Worm (Caenorhabditis elegans) whole organism, L1 larva: ENCODE results near the gene K05F6.14.

Source experiments
- C04F5.9 ChIP-seq: sonication (generic microtip); optimal IDR thresholded peaks from 2 replicates; lab custom pipeline; 2016; ENCODE audit warnings: missing genetic modification characterization, missing compliant biosample characterization
- C16A3.4 ChIP-seq: fragments of 150-350 bp; optimal IDR thresholded peaks from 2 replicates; lab custom pipeline; 2014; ENCODE audit warnings: missing biosample characterization, missing genetic modification characterization
- C34B4.2 ChIP-seq: sonication (generic microtip); optimal IDR thresholded peaks from 2 replicates; lab custom pipeline; 2017; ENCODE audit warnings: mild to moderate bottlenecking, missing genetic modification characterization, missing compliant biosample characterization
- F16B12.6 ChIP-seq: fragments of 150-350 bp; optimal IDR thresholded peaks from 2 replicates; lab custom pipeline; 2014; ENCODE audit warnings: missing biosample characterization, missing genetic modification characterization
- aha-1 ChIP-seq: fragments of 150-350 bp; optimal IDR thresholded peaks from 2 replicates; lab custom pipeline; 2014; ENCODE audit warnings: missing biosample characterization, missing genetic modification characterization
- alr-1 ChIP-seq: fragments of 200-800 bp; sonication (Bioruptor generic); optimal IDR thresholded peaks from 2 replicates; lab custom pipeline; 2018; ENCODE audit warnings: borderline replicate concordance, mild to moderate bottlenecking, missing genetic modification characterization, missing compliant biosample characterization
- aly-2 ChIP-seq: fragments of 150-350 bp; optimal IDR thresholded peaks from 2 replicates; lab custom pipeline; 2014; ENCODE audit warnings: missing biosample characterization, missing genetic modification characterization
- ama-1 ChIP-seq: fragments of 150-350 bp; optimal IDR thresholded peaks from 2 replicates; lab custom pipeline; 2014
- ceh-63 ChIP-seq: fragments of 200-800 bp; sonication (Bioruptor generic); optimal IDR thresholded peaks from 2 replicates; lab custom pipeline; 2018; ENCODE audit warnings: mild to moderate bottlenecking, missing genetic modification characterization, missing compliant biosample characterization
- ces-1 ChIP-seq: fragments of 150-350 bp; optimal IDR thresholded peaks from 2 replicates; lab custom pipeline; 2014; ENCODE audit warnings: missing biosample characterization, missing genetic modification reagents, missing genetic modification characterization
- dpl-1 ChIP-seq, 3 experiments: fragments of 150-350 bp in 2 of 3; sonication (generic microtip) in 1 of 3; optimal IDR thresholded peaks; 2 replicates each; lab custom pipeline; 2014 to 2017; ENCODE audit warnings: missing biosample characterization in 3 of 3, missing genetic modification characterization in 3 of 3, missing genetic modification reagents in 3 of 3
- efl-1 ChIP-seq, 4 experiments: fragments of 150-350 bp; optimal IDR thresholded peaks in 3 of 4; peaks in 1 of 4; 1 replicate in 1 of 4; 2 replicates in 3 of 4; lab custom pipeline; 2014; ENCODE audit warnings: missing biosample characterization in 2 of 4, missing genetic modification characterization in 2 of 4, missing genetic modification reagents in 2 of 4
- egl-27 ChIP-seq, 2 experiments: fragments of 150-350 bp in 1 of 2; sonication (generic microtip); optimal IDR thresholded peaks; 3 replicates each; lab custom pipeline; 2017 to 2018; ENCODE audit warnings: missing biosample characterization in 2 of 2, missing genetic modification characterization in 2 of 2, missing genetic modification reagents in 2 of 2
- elt-2 ChIP-seq: sonication (generic microtip); optimal IDR thresholded peaks from 2 replicates; lab custom pipeline; 2016; ENCODE audit warnings: missing genetic modification characterization, mild to moderate bottlenecking, inconsistent platforms, missing compliant biosample characterization, missing genetic modification reagents
- elt-3 ChIP-seq, 6 experiments: fragments of 150-350 bp in 1 of 6; sonication (generic microtip); optimal IDR thresholded peaks; 2 replicates each; lab custom pipeline; 2017 to 2018; ENCODE audit warnings: missing biosample characterization in 6 of 6, missing genetic modification characterization in 6 of 6, inconsistent platforms in 1 of 6
- ets-5 ChIP-seq: fragments of 200-800 bp; sonication (Bioruptor generic); IDR thresholded peaks from 2 replicates; pipeline ENCODE4 v1.3.6; 2022; ENCODE audit warnings: missing genetic modification characterization, missing compliant biosample characterization
- fkh-4 ChIP-seq: sonication (generic microtip); optimal IDR thresholded peaks from 2 replicates; lab custom pipeline; 2016; ENCODE audit warnings: missing compliant biosample characterization, missing genetic modification characterization, borderline replicate concordance
- hlh-17 ChIP-seq: fragments of 200-800 bp; sonication (Bioruptor generic); optimal IDR thresholded peaks from 2 replicates; lab custom pipeline; 2018; ENCODE audit warnings: missing genetic modification characterization, mild to moderate bottlenecking, missing compliant biosample characterization, moderate library complexity, borderline replicate concordance
- hlh-4 ChIP-seq: sonication (generic microtip); optimal IDR thresholded peaks from 2 replicates; lab custom pipeline; 2016; ENCODE audit warnings: mild to moderate bottlenecking, missing genetic modification characterization, missing compliant biosample characterization
- lin-15B ChIP-seq: fragments of 150-350 bp; sonication (generic microtip); optimal IDR thresholded peaks from 3 replicates; lab custom pipeline; 2014; ENCODE audit warnings: missing biosample characterization, missing genetic modification characterization
- lir-3 ChIP-seq: sonication (generic microtip); optimal IDR thresholded peaks from 2 replicates; lab custom pipeline; 2016; ENCODE audit warnings: mild to moderate bottlenecking, missing genetic modification characterization, moderate library complexity, missing compliant biosample characterization; ENCODE audit not compliant: poor library complexity
- mab-9 ChIP-seq: fragments of 200-800 bp; sonication (Bioruptor generic); IDR thresholded peaks from 2 replicates; pipeline ENCODE4 v1.3.6; 2022; ENCODE audit warnings: missing genetic modification reagents, missing genetic modification characterization, missing compliant biosample characterization
- mdl-1 ChIP-seq, 2 experiments: fragments of 150-350 bp; optimal IDR thresholded peaks; 2 replicates each; lab custom pipeline; 2014 to 2017; ENCODE audit warnings: missing biosample characterization in 2 of 2, missing genetic modification characterization in 2 of 2, inconsistent platforms in 1 of 2
- mef-2 ChIP-seq: fragments of 150-350 bp; optimal IDR thresholded peaks from 2 replicates; lab custom pipeline; 2014; ENCODE audit warnings: missing biosample characterization, missing genetic modification characterization
- nhr-11 ChIP-seq: fragments of 150-350 bp; optimal IDR thresholded peaks from 2 replicates; lab custom pipeline; 2014; ENCODE audit warnings: missing biosample characterization, missing genetic modification characterization
- nhr-237 ChIP-seq: fragments of 150-350 bp; optimal IDR thresholded peaks from 2 replicates; lab custom pipeline; 2014; ENCODE audit warnings: missing biosample characterization, missing genetic modification characterization
- nhr-47 ChIP-seq: sonication (generic microtip); optimal IDR thresholded peaks from 2 replicates; lab custom pipeline; 2016; ENCODE audit warnings: mild to moderate bottlenecking, missing genetic modification characterization, moderate library complexity, missing compliant biosample characterization
- nhr-71 ChIP-seq: sonication (generic microtip); optimal IDR thresholded peaks from 2 replicates; lab custom pipeline; 2016; ENCODE audit warnings: mild to moderate bottlenecking, missing genetic modification characterization, moderate library complexity, missing compliant biosample characterization
- nhr-77 ChIP-seq: fragments of 150-350 bp; optimal IDR thresholded peaks from 2 replicates; lab custom pipeline; 2014; ENCODE audit warnings: missing biosample characterization, missing genetic modification characterization
- nhr-84 ChIP-seq: sonication (generic microtip); optimal IDR thresholded peaks from 2 replicates; lab custom pipeline; 2017; ENCODE audit warnings: missing biosample characterization, missing genetic modification characterization
- nhr-90 ChIP-seq: sonication (generic microtip); optimal IDR thresholded peaks from 2 replicates; lab custom pipeline; 2016; ENCODE audit warnings: mild to moderate bottlenecking, missing genetic modification characterization, missing compliant biosample characterization; ENCODE audit not compliant: poor library complexity
- pax-3 ChIP-seq: fragments of 200-800 bp; sonication (Bioruptor generic); optimal IDR thresholded peaks from 2 replicates; lab custom pipeline; 2018; ENCODE audit warnings: mild to moderate bottlenecking, missing genetic modification characterization, moderate library complexity, missing compliant biosample characterization
- rnt-1 ChIP-seq: sonication (generic microtip); optimal IDR thresholded peaks from 2 replicates; lab custom pipeline; 2016; ENCODE audit warnings: mild to moderate bottlenecking, missing genetic modification characterization, moderate library complexity, missing compliant biosample characterization
- snpc-4 ChIP-seq: fragments of 150-350 bp; optimal IDR thresholded peaks from 2 replicates; lab custom pipeline; 2014; ENCODE audit warnings: missing biosample characterization, missing genetic modification characterization
- sptf-1 ChIP-seq: fragments of 150-350 bp; optimal IDR thresholded peaks from 2 replicates; lab custom pipeline; 2014; ENCODE audit warnings: missing biosample characterization, missing genetic modification characterization
- sup-37 ChIP-seq: fragments of 200-800 bp; sonication (Bioruptor generic); optimal IDR thresholded peaks from 2 replicates; lab custom pipeline; 2018; ENCODE audit warnings: mild to moderate bottlenecking, missing genetic modification characterization, missing compliant biosample characterization
- tbx-2 ChIP-seq: sonication (generic microtip); optimal IDR thresholded peaks from 2 replicates; lab custom pipeline; 2016; ENCODE audit warnings: missing genetic modification characterization, missing compliant biosample characterization
- unc-130 ChIP-seq: fragments of 150-350 bp; optimal IDR thresholded peaks from 2 replicates; lab custom pipeline; 2017; ENCODE audit warnings: missing biosample characterization, missing genetic modification characterization, inconsistent platforms
- unc-86 ChIP-seq: sonication (generic microtip); optimal IDR thresholded peaks from 2 replicates; lab custom pipeline; 2016; ENCODE audit warnings: missing genetic modification characterization, missing compliant biosample characterization
- unc-98 ChIP-seq: fragments of 200-800 bp; sonication (Bioruptor generic); IDR thresholded peaks from 2 replicates; pipeline ENCODE4 v1.3.6; 2022; ENCODE audit warnings: missing genetic modification characterization, missing compliant biosample characterization
- vab-15 ChIP-seq: sonication (generic microtip); optimal IDR thresholded peaks from 2 replicates; lab custom pipeline; 2017; ENCODE audit warnings: missing genotype, mild to moderate bottlenecking, missing genetic modification characterization, missing compliant biosample characterization
- xbp-1 ChIP-seq: sonication (generic microtip); optimal IDR thresholded peaks from 2 replicates; lab custom pipeline; 2016; ENCODE audit warnings: missing genetic modification characterization, missing compliant biosample characterization
- zag-1 ChIP-seq: fragments of 150-350 bp; optimal IDR thresholded peaks from 2 replicates; lab custom pipeline; 2014; ENCODE audit warnings: missing biosample characterization, missing genetic modification characterization
- zip-4 ChIP-seq: fragments of 200-800 bp; sonication (Bioruptor generic); optimal IDR thresholded peaks from 2 replicates; lab custom pipeline; 2018; ENCODE audit warnings: mild to moderate bottlenecking, missing genetic modification characterization, moderate library complexity, missing compliant biosample characterization

The K05F6.14 gene

DNA sequence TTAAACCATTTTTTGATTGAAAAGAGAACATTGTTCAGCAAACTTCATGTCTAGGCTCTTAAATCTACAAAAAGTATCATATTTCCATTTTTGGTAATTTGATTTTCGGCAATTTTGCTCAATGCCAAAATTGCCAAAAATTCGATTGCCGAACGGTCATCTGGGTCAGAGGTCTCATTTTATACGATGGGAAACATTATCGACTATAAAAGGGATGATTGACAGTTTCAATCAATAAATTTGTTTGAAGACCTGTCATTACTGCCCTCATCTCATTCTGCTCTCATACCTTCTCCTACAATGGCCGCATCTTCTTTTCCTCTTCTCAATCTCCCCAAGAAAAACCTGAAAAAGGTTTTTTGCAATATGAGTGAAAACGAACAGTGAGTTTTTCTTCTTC, at the start of gene K05F6.14:
Gene K05F6.14 (plus strand): TSS at position 301 of the 400 bp plus-strand sequence.
- no peak for TF ChIP-seq unc-98 (GFP tag; lab: Robert Waterston, UW)
- no peak for TF ChIP-seq lin-15B

DNA sequence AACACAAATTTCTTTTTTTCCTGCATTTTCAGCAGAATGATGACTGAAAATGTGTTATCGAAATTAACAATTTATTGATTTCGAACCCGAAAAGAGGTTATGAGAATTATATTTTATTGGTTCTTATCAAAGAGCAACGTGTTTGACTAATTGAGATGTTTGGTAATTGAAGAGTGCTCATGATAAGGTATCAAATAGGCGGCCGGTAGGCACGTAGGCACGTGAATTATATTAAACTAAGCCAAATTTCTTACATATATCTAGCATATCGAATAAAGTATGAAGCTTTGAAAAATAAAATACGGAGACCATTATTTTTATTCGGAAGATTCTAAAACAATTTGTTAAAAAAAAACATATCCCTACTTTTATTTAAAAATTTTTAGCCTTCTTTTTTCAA, 44.6 kb upstream of the K05F6.14 start, which contains the start of gene math-45:
Gene math-45 (minus strand): TSS at position 101 of the 400 bp plus-strand sequence.
- TF ChIP-seq nhr-237 (no peak), nhr-84 (tag; lab: Kevin White, UChicago) (no peak), efl-1 (optimal IDR thresholded peaks at IDR 0.05; lab: Kevin White, UChicago) (no peak), efl-1 (GFP tag; optimal IDR thresholded peaks at IDR 0.05 in 1 of 2; lab: Kevin White, UChicago) (peak in 1 of 2 experiments; percentile 37), elt-2 (tag; lab: Kevin White, UChicago) (peak; percentile 8)

- no peak for TF ChIP-seq lir-3 (tag; lab: Kevin White, UChicago)
- TF ChIP-seq pax-3 (tag; lab: Kevin White, UChicago), result no peak
- TF ChIP-seq C04F5.9 (tag; lab: Kevin White, UChicago), result no peak
- no peak for TF ChIP-seq mab-9 (GFP tag; lab: Robert Waterston, UW)
- no peak for TF ChIP-seq tbx-2 (tag; lab: Kevin White, UChicago)
- no peak for TF ChIP-seq vab-15
- no peak for TF ChIP-seq elt-2 (tag; lab: Kevin White, UChicago)
- no peak for TF ChIP-seq mef-2 (tag; lab: Kevin White, UChicago)
- TF ChIP-seq nhr-77 (tag; lab: Kevin White, UChicago), result no peak
Measured at ce11 chrII:1518914-1519313, 43.0 kb upstream of the K05F6.14 start, which contains the start of gene Y51H7BR.8. Y51H7BR.8 (plus strand) TSS chrII:1519214.

DNA sequence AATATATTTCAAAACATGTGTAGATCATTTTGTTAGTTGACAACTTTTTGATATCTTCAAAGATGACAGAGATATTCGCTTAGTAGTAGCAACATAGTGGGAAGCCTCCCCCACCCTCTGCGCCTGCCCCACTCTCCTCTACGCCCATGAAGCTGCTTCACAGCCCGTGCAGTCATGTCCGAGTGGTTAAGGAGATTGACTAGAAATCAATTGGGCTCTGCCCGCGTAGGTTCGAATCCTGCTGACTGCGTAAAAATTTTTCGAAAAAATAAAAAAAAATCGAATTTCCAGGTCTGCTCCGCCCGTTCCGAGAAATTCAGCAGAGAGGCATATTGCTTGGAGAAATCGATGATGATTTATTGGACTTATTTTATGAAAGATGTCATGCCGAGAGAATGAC, 42.1 kb upstream of the K05F6.14 start:
- TF ChIP-seq zag-1 (tag; lab: Kevin White, UChicago) (no peak), xbp-1 (tag; lab: Kevin White, UChicago) (no peak), unc-86 (tag; lab: Kevin White, UChicago) (no peak), C16A3.4 (no peak), sup-37 (GFP tag; lab: Kevin White, UChicago) (no peak), ces-1 (no peak), nhr-11 (tag; lab: Kevin White, UChicago) (no peak), fkh-4 (tag; lab: Kevin White, UChicago) (no peak), tbx-2 (tag; lab: Kevin White, UChicago) (no peak), ets-5 (GFP tag; lab: Robert Waterston, UW) (no peak), ceh-63 (GFP tag; lab: Kevin White, UChicago) (no peak), hlh-17 (GFP tag; lab: Kevin White, UChicago) (no peak), dpl-1 (GFP tag; optimal IDR thresholded peaks at IDR 0.05; lab: Kevin White, UChicago) (peak in 1 of 3 experiments; percentile 20), unc-130 (tag; lab: Kevin White, UChicago) (no peak), nhr-71 (peak; percentile 35), lin-15B (no peak), nhr-47 (tag; lab: Kevin White, UChicago) (peak; percentile 37), hlh-4 (tag; lab: Kevin White, UChicago) (no peak), mef-2 (tag; lab: Kevin White, UChicago) (no peak), rnt-1 (tag; lab: Kevin White, UChicago) (no peak), mdl-1 (tag; optimal IDR thresholded peaks at IDR 0.05; lab: Kevin White, UChicago) (no peak), lir-3 (tag; lab: Kevin White, UChicago) (no peak), efl-1 (optimal IDR thresholded peaks at IDR 0.05; lab: Kevin White, UChicago) (peak; percentile 12 to 20), efl-1 (GFP tag; optimal IDR thresholded peaks at IDR 0.05 in 1 of 2; lab: Kevin White, UChicago) (peak in 1 of 2 experiments; percentile 89), aha-1 (tag; lab: Kevin White, UChicago) (no peak), zip-4 (GFP tag; lab: Kevin White, UChicago) (no peak), aly-2 (tag; lab: Kevin White, UChicago) (no peak), nhr-84 (tag; lab: Kevin White, UChicago) (no peak), snpc-4 (no peak), sptf-1 (tag; lab: Kevin White, UChicago) (no peak), elt-2 (tag; lab: Kevin White, UChicago) (no peak), C34B4.2 (no peak), elt-3 (tag; optimal IDR thresholded peaks at IDR 0.05; lab: Kevin White, UChicago) (no peak), egl-27 (tag; optimal IDR thresholded peaks at IDR 0.05; lab: Kevin White, UChicago) (no peak), ama-1 (lab: Kevin White, UChicago) (no peak), nhr-90 (tag; lab: Kevin White, UChicago) (no peak), alr-1 (tag; lab: Kevin White, UChicago) (no peak), F16B12.6 (tag; lab: Kevin White, UChicago) (no peak), C04F5.9 (tag; lab: Kevin White, UChicago) (no peak), nhr-77 (tag; lab: Kevin White, UChicago) (no peak)
